Worm (Caenorhabditis elegans) whole organism, mixed stage, embryonic: ENCODE data around the gene C14F11.7.

Experiments
- M03D4.4 ChIP-seq: sonication (generic microtip); optimal IDR thresholded peaks from 2 replicates; lab custom pipeline; 2017; ENCODE audit warnings: mild to moderate bottlenecking, missing genetic modification characterization, missing compliant biosample characterization
- bed-3 ChIP-seq: fragments of 200-800 bp; sonication (Bioruptor generic); optimal IDR thresholded peaks from 3 replicates; lab custom pipeline; 2018; ENCODE audit warnings: mild to moderate bottlenecking, missing genetic modification characterization, moderate library complexity, missing compliant biosample characterization
- blmp-1 ChIP-seq: fragments of 150-350 bp; optimal IDR thresholded peaks from 2 replicates; lab custom pipeline; 2014; ENCODE audit warnings: missing biosample characterization, missing genetic modification characterization
- ceh-39 ChIP-seq: fragments of 150-350 bp; optimal IDR thresholded peaks from 2 replicates; lab custom pipeline; 2014; ENCODE audit warnings: missing biosample characterization, missing genetic modification characterization
- ceh-43 ChIP-seq: fragments of 200-800 bp; sonication (Bioruptor generic); optimal IDR thresholded peaks from 2 replicates; lab custom pipeline; 2018; ENCODE audit warnings: mild to moderate bottlenecking, missing genetic modification characterization, moderate library complexity, missing compliant biosample characterization
- ceh-83 ChIP-seq: fragments of 200-800 bp; sonication (Bioruptor generic); optimal IDR thresholded peaks from 2 replicates; lab custom pipeline; 2018; ENCODE audit warnings: mild to moderate bottlenecking, missing genetic modification characterization, missing compliant biosample characterization
- ces-1 ChIP-seq: fragments of 150-350 bp; optimal IDR thresholded peaks from 2 replicates; lab custom pipeline; 2014; ENCODE audit warnings: missing biosample characterization, missing genetic modification reagents, missing genetic modification characterization
- cnd-1 ChIP-seq: fragments of 200-800 bp; sonication (Bioruptor generic); optimal IDR thresholded peaks from 2 replicates; lab custom pipeline; 2018; ENCODE audit warnings: mild to moderate bottlenecking, missing genetic modification characterization, missing compliant biosample characterization
- drap-1 ChIP-seq: fragments of 200-800 bp; sonication (Bioruptor generic); optimal IDR thresholded peaks from 3 replicates; lab custom pipeline; 2018; ENCODE audit warnings: mild to moderate bottlenecking, missing genetic modification characterization, missing compliant biosample characterization
- elt-1 ChIP-seq: sonication (generic microtip); optimal IDR thresholded peaks from 2 replicates; lab custom pipeline; 2017; ENCODE audit warnings: missing genetic modification characterization, mild to moderate bottlenecking, missing compliant biosample characterization, antibody characterized with exemption, moderate library complexity, borderline replicate concordance; ENCODE audit not compliant: insufficient read depth
- elt-3 ChIP-seq: fragments of 150-350 bp; optimal IDR thresholded peaks from 2 replicates; lab custom pipeline; 2014; ENCODE audit warnings: missing biosample characterization, missing genetic modification characterization
- flh-1 ChIP-seq: fragments of 200-800 bp; sonication (Bioruptor generic); optimal IDR thresholded peaks from 2 replicates; lab custom pipeline; 2018; ENCODE audit warnings: mild to moderate bottlenecking, missing genetic modification characterization, moderate library complexity, missing compliant biosample characterization
- ham-2 ChIP-seq: fragments of 200-800 bp; sonication (Bioruptor generic); optimal IDR thresholded peaks from 2 replicates; lab custom pipeline; 2018; ENCODE audit warnings: mild to moderate bottlenecking, missing genetic modification characterization, missing compliant biosample characterization
- hlh-1 ChIP-seq: fragments of 150-350 bp; optimal IDR thresholded peaks from 2 replicates; lab custom pipeline; 2014; ENCODE audit warnings: missing biosample characterization, missing genetic modification reagents, missing genetic modification characterization
- lin-13 ChIP-seq: fragments of 150-350 bp; optimal IDR thresholded peaks from 2 replicates; lab custom pipeline; 2014; ENCODE audit warnings: missing biosample characterization, missing genetic modification characterization
- lin-32 ChIP-seq: fragments of 200-800 bp; sonication (Bioruptor generic); optimal IDR thresholded peaks from 2 replicates; lab custom pipeline; 2018; ENCODE audit warnings: mild to moderate bottlenecking, missing genetic modification characterization, missing compliant biosample characterization
- lsy-2 ChIP-seq: fragments of 150-350 bp; optimal IDR thresholded peaks from 2 replicates; lab custom pipeline; 2014; ENCODE audit warnings: missing biosample characterization, missing genetic modification characterization
- mab-5 ChIP-seq: fragments of 150-350 bp; optimal IDR thresholded peaks from 2 replicates; lab custom pipeline; 2014; ENCODE audit warnings: missing biosample characterization, missing genetic modification characterization
- mep-1 ChIP-seq: fragments of 150-350 bp; optimal IDR thresholded peaks from 2 replicates; lab custom pipeline; 2017; ENCODE audit warnings: missing biosample characterization, missing genetic modification reagents, missing genetic modification characterization, inconsistent platforms
- mls-2 ChIP-seq: sonication (generic microtip); optimal IDR thresholded peaks from 2 replicates; lab custom pipeline; 2016; ENCODE audit warnings: mild to moderate bottlenecking, missing genetic modification characterization, moderate library complexity, missing compliant biosample characterization
- nhr-12 ChIP-seq: fragments of 150-350 bp; optimal IDR thresholded peaks from 2 replicates; lab custom pipeline; 2014; ENCODE audit warnings: missing biosample characterization, missing genetic modification characterization
- nhr-2 ChIP-seq: fragments of 150-350 bp; optimal IDR thresholded peaks from 2 replicates; lab custom pipeline; 2014; ENCODE audit warnings: missing biosample characterization, missing genetic modification characterization
- nhr-237 ChIP-seq: fragments of 150-350 bp; optimal IDR thresholded peaks from 2 replicates; lab custom pipeline; 2014; ENCODE audit warnings: missing biosample characterization, missing genetic modification characterization
- nhr-28 ChIP-seq: fragments of 150-350 bp; optimal IDR thresholded peaks from 2 replicates; lab custom pipeline; 2014; ENCODE audit warnings: missing biosample characterization, missing genetic modification characterization
- nhr-76 ChIP-seq: sonication (generic microtip); optimal IDR thresholded peaks from 2 replicates; lab custom pipeline; 2017; ENCODE audit warnings: missing biosample characterization, missing genetic modification characterization
- pha-4 ChIP-seq: fragments of 150-350 bp; optimal IDR thresholded peaks from 2 replicates; lab custom pipeline; 2018; ENCODE audit warnings: missing biosample characterization, missing genetic modification reagents, missing genetic modification characterization
- sem-2 ChIP-seq: fragments of 200-800 bp; sonication (Bioruptor generic); optimal IDR thresholded peaks from 2 replicates; lab custom pipeline; 2018; ENCODE audit warnings: mild to moderate bottlenecking, missing genetic modification characterization, missing compliant biosample characterization
- snpc-4 ChIP-seq: fragments of 150-350 bp; optimal IDR thresholded peaks from 2 replicates; lab custom pipeline; 2014; ENCODE audit warnings: missing biosample characterization, missing genetic modification characterization
- sptf-1 ChIP-seq: sonication (generic microtip); optimal IDR thresholded peaks from 2 replicates; lab custom pipeline; 2017; ENCODE audit warnings: mild to moderate bottlenecking, missing genetic modification characterization, moderate library complexity, missing compliant biosample characterization
- tbx-8 ChIP-seq: fragments of 200-800 bp; sonication (Bioruptor generic); optimal IDR thresholded peaks from 2 replicates; lab custom pipeline; 2018; ENCODE audit warnings: mild to moderate bottlenecking, missing genetic modification characterization, moderate library complexity, missing compliant biosample characterization
- unc-120 ChIP-seq: sonication (generic microtip); optimal IDR thresholded peaks from 2 replicates; lab custom pipeline; 2017; ENCODE audit warnings: missing genetic modification characterization, missing compliant biosample characterization; ENCODE audit not compliant: poor library complexity, severe bottlenecking
- unc-39 ChIP-seq: fragments of 150-350 bp; optimal IDR thresholded peaks from 2 replicates; lab custom pipeline; 2014; ENCODE audit warnings: missing biosample characterization, missing genetic modification characterization
- unc-62 ChIP-seq: fragments of 150-350 bp; optimal IDR thresholded peaks from 2 replicates; lab custom pipeline; 2014; ENCODE audit warnings: missing biosample characterization, missing genetic modification reagents, missing genetic modification characterization
- zip-8 ChIP-seq: fragments of 150-350 bp; optimal IDR thresholded peaks from 2 replicates; lab custom pipeline; 2014; ENCODE audit warnings: missing biosample characterization, missing genetic modification characterization
- ztf-11 ChIP-seq: fragments of 150-350 bp; optimal IDR thresholded peaks from 2 replicates; lab custom pipeline; 2014; ENCODE audit warnings: missing biosample characterization, missing genetic modification characterization

Gene C14F11.7

DNA sequence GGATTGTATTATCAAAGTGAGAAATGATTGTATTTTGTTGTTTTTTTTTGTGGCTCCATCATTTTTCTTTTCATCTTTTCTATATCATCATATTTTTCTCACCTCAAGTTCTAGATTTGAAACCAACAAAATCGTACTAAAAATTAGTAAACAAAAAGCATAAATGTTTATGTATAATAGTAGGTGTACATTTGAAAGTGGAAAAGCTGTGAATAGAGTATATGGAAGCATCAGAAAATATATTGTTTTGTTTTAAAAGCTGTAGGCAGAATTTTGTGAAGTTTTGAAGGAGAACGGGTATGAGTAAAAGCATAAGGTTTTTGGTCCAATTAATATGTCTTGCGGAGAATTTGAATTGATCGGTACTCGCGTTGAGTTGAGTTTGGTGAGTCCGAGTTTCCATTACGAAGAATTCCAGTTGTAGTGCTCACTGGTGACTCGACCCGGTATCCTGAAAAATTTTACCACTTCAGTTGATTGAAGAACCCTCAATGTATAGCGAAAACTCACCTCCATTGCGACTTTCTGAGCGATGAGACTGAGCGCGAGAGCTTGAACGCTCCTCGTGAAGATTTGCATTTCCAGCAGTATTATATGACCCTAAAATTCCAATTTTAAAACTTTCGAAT, 24.7 kb upstream of the C14F11.7 start, which contains the start of gene C14F11.4:
Gene C14F11.4 (minus strand): TSS at position 51 of the 629 bp plus-strand sequence.
- TF ChIP-seq bed-3 (GFP tag; lab: Kevin White, UChicago) (no peak), ceh-39 (no peak), nhr-28 (tag; lab: Kevin White, UChicago) (no peak)

DNA sequence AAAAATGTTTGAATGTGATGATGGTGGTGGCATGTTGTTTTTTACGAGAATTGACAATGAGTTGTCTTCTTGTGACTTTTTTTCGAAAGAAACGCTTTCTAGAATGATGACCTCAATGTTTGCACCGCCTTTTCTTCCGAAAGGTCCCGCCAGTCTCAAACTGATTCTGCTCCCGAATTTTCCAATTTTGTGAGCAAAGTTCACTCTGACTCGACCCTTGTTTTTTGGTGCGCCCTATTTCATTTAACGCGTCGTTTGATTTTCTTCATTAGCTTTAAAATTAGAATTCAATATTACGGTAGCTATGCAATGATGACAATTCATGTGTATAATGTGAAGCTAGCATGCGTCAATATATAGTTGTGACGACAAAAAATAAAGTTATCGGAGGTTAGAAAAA, 22.3 kb upstream of the C14F11.7 start, which contains the start of gene lite-1:
Gene lite-1 (minus strand): TSS at position 101 of the 400 bp plus-strand sequence.
- no peak for TF ChIP-seq elt-1
- TF ChIP-seq M03D4.4 = no peak
- no peak for TF ChIP-seq elt-3
- no peak for TF ChIP-seq ceh-39
- TF ChIP-seq lsy-2 = no peak
- no peak for TF ChIP-seq ztf-11
- TF ChIP-seq lin-32 (GFP tag; lab: Kevin White, UChicago) = no peak

DNA sequence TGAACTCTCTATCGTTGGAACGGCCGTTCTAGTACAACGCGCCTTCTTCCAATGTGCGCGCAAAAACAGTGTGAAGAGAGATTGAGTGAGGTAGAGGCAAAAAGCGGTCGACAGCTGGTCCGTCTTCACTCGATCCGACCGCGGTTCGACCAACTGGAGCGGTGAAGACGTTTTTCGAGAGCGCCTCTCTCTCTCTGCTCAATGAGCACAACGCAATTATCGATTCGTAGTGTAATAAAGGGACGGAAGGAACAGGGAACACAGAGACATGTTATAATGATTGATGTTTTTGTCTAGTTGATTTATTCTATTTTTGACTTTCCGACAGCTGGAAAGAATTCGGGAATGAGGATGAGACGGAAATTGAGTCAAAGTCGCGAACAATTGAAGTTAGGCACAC, 16.5 kb upstream of the C14F11.7 start:
- no peak for TF ChIP-seq sptf-1 (tag; lab: Kevin White, UChicago)
- TF ChIP-seq ham-2 = no peak
- TF ChIP-seq unc-120 (tag; lab: Kevin White, UChicago) = peak; percentile 72
- TF ChIP-seq unc-62 (GFP tag; lab: Kevin White, UChicago) = peak; percentile 96
- no peak for TF ChIP-seq blmp-1 (tag; lab: Kevin White, UChicago)
- TF ChIP-seq snpc-4 (tag; lab: Kevin White, UChicago) = no peak
- no peak for TF ChIP-seq ceh-83 (GFP tag; lab: Kevin White, UChicago)
- TF ChIP-seq lsy-2 = no peak
- peak; percentile 82 for TF ChIP-seq cnd-1
- TF ChIP-seq ceh-39 = no peak
- TF ChIP-seq tbx-8 (GFP tag; lab: Kevin White, UChicago) = no peak
- TF ChIP-seq ces-1 (GFP tag; lab: Kevin White, UChicago) = no peak
- no peak for TF ChIP-seq nhr-76
- TF ChIP-seq lin-32 (GFP tag; lab: Kevin White, UChicago) = peak; percentile 28
- peak; percentile 82 for TF ChIP-seq mab-5 (tag; lab: Kevin White, UChicago)
- TF ChIP-seq flh-1 (GFP tag; lab: Kevin White, UChicago) = no peak
- TF ChIP-seq zip-8 (tag; lab: Kevin White, UChicago) = no peak
- no peak for TF ChIP-seq ceh-43 (GFP tag; lab: Kevin White, UChicago)
- TF ChIP-seq elt-3 = no peak
- TF ChIP-seq M03D4.4 = no peak
- no peak for TF ChIP-seq nhr-12 (tag; lab: Kevin White, UChicago)
- no peak for TF ChIP-seq nhr-28 (tag; lab: Kevin White, UChicago)
- peak; percentile 28 for TF ChIP-seq lin-13 (tag; lab: Kevin White, UChicago)
- TF ChIP-seq sem-2 (GFP tag; lab: Kevin White, UChicago) = no peak
- no peak for TF ChIP-seq mls-2 (tag; lab: Kevin White, UChicago)
- TF ChIP-seq hlh-1 (tag; lab: Kevin White, UChicago) = peak; percentile 93
- TF ChIP-seq ztf-11 = no peak
- no peak for TF ChIP-seq nhr-2
- TF ChIP-seq nhr-237 (tag; lab: Kevin White, UChicago) = no peak
- TF ChIP-seq unc-39 (tag; lab: Kevin White, UChicago) = no peak
- no peak for TF ChIP-seq elt-1
- no peak for TF ChIP-seq mep-1 (tag; lab: Kevin White, UChicago)
- no peak for TF ChIP-seq drap-1 (GFP tag; lab: Kevin White, UChicago)
- TF ChIP-seq bed-3 (GFP tag; lab: Kevin White, UChicago) = no peak
- no peak for TF ChIP-seq pha-4
- TF ChIP-seq, all 35 proteins: peak for 7

DNA sequence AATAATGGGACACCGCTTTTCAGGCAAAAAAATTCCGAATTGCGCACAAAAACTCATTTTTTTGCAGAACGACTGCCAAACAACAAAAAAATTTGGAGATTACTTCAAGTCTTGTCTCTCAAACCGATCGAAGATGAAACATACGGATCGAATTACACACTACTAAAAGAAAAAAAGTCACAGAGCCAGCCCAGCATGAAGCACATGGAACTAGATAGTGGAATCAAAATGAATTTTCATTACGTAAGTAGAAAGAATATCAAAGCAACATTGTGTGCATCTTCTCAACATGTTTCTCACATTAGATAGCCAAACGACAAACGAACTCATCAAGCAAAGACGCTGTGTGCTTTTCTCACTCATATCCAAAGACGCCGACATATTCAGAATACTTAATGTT, 12.7 kb upstream of the C14F11.7 start:
- TF ChIP-seq unc-120 (tag; lab: Kevin White, UChicago) = no peak
- no peak for TF ChIP-seq nhr-2
- TF ChIP-seq nhr-76 = no peak
- TF ChIP-seq ztf-11 = no peak
- no peak for TF ChIP-seq hlh-1 (tag; lab: Kevin White, UChicago)
- TF ChIP-seq elt-1 = no peak
- TF ChIP-seq unc-39 (tag; lab: Kevin White, UChicago) = no peak
- no peak for TF ChIP-seq nhr-237 (tag; lab: Kevin White, UChicago)
- TF ChIP-seq blmp-1 (tag; lab: Kevin White, UChicago) = no peak
- no peak for TF ChIP-seq mab-5 (tag; lab: Kevin White, UChicago)
- no peak for TF ChIP-seq zip-8 (tag; lab: Kevin White, UChicago)
- no peak for TF ChIP-seq nhr-28 (tag; lab: Kevin White, UChicago)
- no peak for TF ChIP-seq bed-3 (GFP tag; lab: Kevin White, UChicago)
- TF ChIP-seq sptf-1 (tag; lab: Kevin White, UChicago) = no peak
